Worm (Caenorhabditis elegans) whole organism, midembryonic: ENCODE data around the gene T09F5.1.

Source experiments
- T22C8.4 ChIP-seq: fragments of 200-800 bp; sonication (Bioruptor generic); IDR thresholded peaks from 2 replicates; pipeline ENCODE4 v1.3.6; 2022; ENCODE audit warnings: missing genetic modification characterization, missing compliant biosample characterization
- cog-1 ChIP-seq: sonication (generic microtip); optimal IDR thresholded peaks from 2 replicates; lab custom pipeline; 2016; ENCODE audit warnings: missing genetic modification characterization, missing compliant biosample characterization
- flt-1 ChIP-seq: fragments of 200-800 bp; sonication (Bioruptor generic); IDR thresholded peaks from 2 replicates; pipeline ENCODE4 v1.3.6; 2022; ENCODE audit warnings: missing genetic modification characterization, missing compliant biosample characterization
- klf-2 ChIP-seq: fragments of 200-800 bp; sonication (Bioruptor generic); conservative IDR thresholded peaks from 2 replicates; pipeline ENCODE4 v1.3.6; 2022; ENCODE audit warnings: missing genetic modification reagents, missing genetic modification characterization, missing compliant biosample characterization
- med-1 ChIP-seq: sonication (generic microtip); optimal IDR thresholded peaks from 2 replicates; lab custom pipeline; 2017; ENCODE audit warnings: missing genetic modification characterization, mild to moderate bottlenecking, missing compliant biosample characterization, antibody characterized with exemption, missing genetic modification reagents; ENCODE audit not compliant: insufficient read depth
- tab-1 ChIP-seq: fragments of 200-800 bp; sonication (Bioruptor generic); IDR thresholded peaks from 2 replicates; pipeline ENCODE4 v1.3.6; 2022; ENCODE audit warnings: missing genetic modification characterization, missing compliant biosample characterization
- ztf-23 ChIP-seq: fragments of 200-800 bp; sonication (Bioruptor generic); IDR thresholded peaks from 2 replicates; pipeline ENCODE4 v1.3.6; 2022; ENCODE audit warnings: missing genetic modification reagents, missing genetic modification characterization, missing compliant biosample characterization
- ztf-29 ChIP-seq: fragments of 200-800 bp; sonication (Bioruptor generic); IDR thresholded peaks from 2 replicates; pipeline ENCODE4 v1.3.6; 2022; ENCODE audit warnings: missing genetic modification reagents, missing genetic modification characterization, missing compliant biosample characterization

- TF ChIP-seq med-1 (GFP tag; lab: Kevin White, UChicago) (no peak), flt-1 (no peak), klf-2 (GFP tag; lab: Robert Waterston, UW) (no peak), T22C8.4 (no peak), tab-1 (no peak), ztf-29 (GFP tag; lab: Robert Waterston, UW) (no peak), ztf-23 (GFP tag; lab: Robert Waterston, UW) (no peak), cog-1 (no peak)
Measured at ce11 chrV:15179757-15180156, 30.9 kb downstream of the T09F5.1 start, which contains the start of gene T09F5.10.
